Worm (Caenorhabditis elegans): ENCODE data around the gene gcn-1.

Gene gcn-1

DNA sequence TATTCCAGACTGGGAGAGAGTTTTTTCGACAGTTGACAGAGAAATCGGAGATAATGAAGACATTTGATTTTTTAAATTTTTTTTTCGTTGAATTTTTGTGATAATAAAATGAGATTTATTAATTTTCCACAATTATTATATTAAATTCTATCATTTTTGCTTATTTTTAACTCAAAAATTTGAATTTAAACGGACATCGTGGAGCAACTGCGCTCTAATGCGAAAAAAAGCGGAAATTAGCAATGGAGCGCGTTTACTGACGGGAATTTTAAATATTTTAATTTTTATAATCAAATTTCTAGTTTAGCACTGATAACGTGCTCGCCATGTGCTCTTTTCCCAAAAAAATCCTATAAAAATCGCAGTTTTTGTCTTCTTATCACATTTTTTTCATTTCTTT, 59.4 kb downstream of the gcn-1 start, which contains the start of gene C39B5.14:
Gene C39B5.14 (plus strand): TSS at position 301 of the 400 bp plus-strand sequence.
- peak; percentile 40 for TF ChIP-seq elt-2 (tag; optimal IDR thresholded peaks at IDR 0.05)
- no peak for TF ChIP-seq sox-4 (tag; optimal IDR thresholded peaks at IDR 0.05)

DNA sequence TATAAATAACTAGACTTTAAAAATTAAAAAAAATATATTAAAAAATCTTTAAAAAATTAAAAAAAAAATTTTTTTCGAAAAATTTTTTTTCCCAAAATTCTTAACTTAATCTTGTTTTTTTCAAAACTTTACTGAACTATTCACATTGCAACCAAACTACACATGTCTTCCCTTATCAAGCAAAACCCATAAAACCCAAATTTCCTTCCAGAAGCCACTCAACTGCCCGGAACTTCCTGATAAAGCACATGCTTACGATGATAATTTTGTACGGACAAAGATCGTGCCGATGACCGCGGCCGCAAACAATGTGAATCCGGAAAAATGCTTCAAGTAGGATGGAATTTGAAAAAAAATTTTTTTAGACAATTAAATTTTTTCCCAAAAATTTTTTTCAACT, 60.6 kb downstream of the gcn-1 start:
- TF ChIP-seq elt-2 (tag; optimal IDR thresholded peaks at IDR 0.05) (peak; percentile 29), pag-3 (tag; optimal IDR thresholded peaks at IDR 0.05; ENCODE audit: borderline replicate concordance, insufficient read depth) (no peak), nhr-85 (tag) (peak; percentile 58)

DNA sequence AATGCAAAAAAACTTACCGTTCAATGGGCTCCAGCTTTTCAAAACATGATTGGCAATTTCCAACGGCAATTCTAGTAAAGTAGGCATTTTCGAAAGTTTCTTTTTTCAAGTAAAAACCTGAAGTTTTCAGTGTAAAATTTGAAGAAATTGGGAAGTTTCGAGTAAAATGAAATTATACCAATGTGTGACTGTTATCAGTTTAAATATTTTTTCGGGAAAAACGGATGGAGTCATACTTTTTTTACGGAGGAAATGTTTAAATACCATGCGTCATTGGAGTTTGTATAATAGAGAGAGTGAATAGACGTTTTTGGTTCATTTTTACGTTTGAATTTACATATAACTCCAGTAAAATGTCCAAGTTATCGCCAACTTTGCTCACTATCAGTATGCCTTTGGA, 67.7 kb downstream of the gcn-1 start, which contains the start of gene fbxa-12:
Gene fbxa-12 (plus strand): TSS at position 301 of the 400 bp plus-strand sequence.
- no peak for TF ChIP-seq lsy-2 (tag; optimal IDR thresholded peaks at IDR 0.05)
- TF ChIP-seq alr-1 (tag; optimal IDR thresholded peaks at IDR 0.05; ENCODE audit: borderline replicate concordance), result no peak
- no peak for TF ChIP-seq egl-13 (tag; optimal IDR thresholded peaks at IDR 0.05)
- no peak for TF ChIP-seq lin-13 (GFP tag; optimal IDR thresholded peaks at IDR 0.05)

DNA sequence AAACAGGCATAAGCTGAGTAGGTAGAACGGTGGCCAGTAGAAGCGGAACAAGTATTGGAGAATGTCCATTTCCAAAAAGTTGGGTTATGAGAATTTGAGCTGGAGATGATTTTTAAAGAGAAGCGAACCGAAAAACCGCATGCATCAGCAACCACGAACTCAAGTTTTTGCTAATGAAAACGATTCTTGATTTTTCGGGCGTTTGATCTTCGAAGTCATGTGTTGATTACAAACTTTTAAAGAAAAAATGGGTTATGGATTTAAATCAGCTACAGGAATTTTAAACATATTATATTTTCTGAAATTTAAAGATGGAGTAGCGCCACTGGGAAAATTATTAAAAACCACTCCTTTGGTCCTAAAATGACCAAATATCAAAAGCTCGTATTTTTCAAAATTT, 72.2 kb downstream of the gcn-1 start, which contains the start of gene srd-65:
Gene srd-65 (minus strand): TSS at position 101 of the 400 bp plus-strand sequence.
- TF ChIP-seq lin-35 (GFP tag; optimal IDR thresholded peaks at IDR 0.05) (no peak), nhr-85 (tag) (peak; percentile 27)

DNA sequence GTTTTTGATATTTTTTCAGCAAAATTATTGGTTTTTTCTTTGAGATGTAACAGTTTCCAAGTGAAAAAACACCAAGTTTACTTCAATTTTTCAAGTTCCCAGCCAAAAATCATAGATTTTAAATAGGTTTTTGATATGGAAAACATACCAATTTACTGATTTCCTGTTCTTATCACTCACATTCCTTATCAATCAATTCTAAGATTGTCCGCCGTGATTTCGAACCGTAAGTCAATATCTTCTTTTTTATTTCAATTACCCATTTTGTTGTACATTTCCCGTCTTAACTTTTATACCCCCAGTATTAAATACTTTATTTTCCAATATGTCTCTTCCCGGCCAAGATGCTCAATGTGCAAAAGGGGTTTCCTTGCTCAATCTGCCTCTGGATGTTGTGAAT, 72.7 kb downstream of the gcn-1 start, which contains the start of gene fbxa-38:
Gene fbxa-38 (plus strand): TSS at position 195 of the 400 bp plus-strand sequence.
- TF ChIP-seq snpc-4 (tag; optimal IDR thresholded peaks at IDR 0.05) (no peak), ceh-90 (tag; optimal IDR thresholded peaks at IDR 0.05) (no peak), C34B4.2 (tag; optimal IDR thresholded peaks at IDR 0.05) (no peak), elt-3 (tag; optimal IDR thresholded peaks at IDR 0.05) (peak in 4 of 6 experiments; percentile 24 to 88 (median 84)), nhr-19 (GFP tag; conservative IDR thresholded peaks at IDR 0.05) (no peak), pqm-1 (tag; optimal IDR thresholded peaks at IDR 0.05) (no peak), dpl-1 (GFP tag; optimal IDR thresholded peaks at IDR 0.05) (no peak), hlh-4 (tag; optimal IDR thresholded peaks at IDR 0.05) (no peak)

DNA sequence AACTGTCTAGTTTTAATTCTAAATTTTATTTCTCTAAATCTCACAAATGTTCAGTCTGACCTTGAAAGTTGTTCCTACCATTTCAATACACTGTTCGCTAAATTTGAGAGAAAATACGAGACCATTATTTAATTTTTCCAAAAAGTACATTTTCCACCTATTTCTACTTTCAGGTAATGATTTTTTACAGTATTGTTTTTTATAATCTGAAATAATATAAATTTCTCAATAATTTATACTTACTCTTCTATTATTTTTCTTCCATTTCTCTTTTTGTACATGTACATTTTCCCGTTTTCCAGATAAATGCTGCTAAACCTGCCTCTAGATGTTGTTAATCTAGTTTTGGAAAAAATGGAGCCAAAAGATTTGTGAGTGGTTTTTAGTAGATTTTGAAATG, 75.7 kb downstream of the gcn-1 start, which contains the start of gene fbxa-62:
Gene fbxa-62 (plus strand): TSS at position 301 of the 400 bp plus-strand sequence.
- no peak for TF ChIP-seq lin-35 (GFP tag; optimal IDR thresholded peaks at IDR 0.05)
- no peak for TF ChIP-seq nhr-90 (tag; optimal IDR thresholded peaks at IDR 0.05; ENCODE audit: poor library complexity)
- TF ChIP-seq lir-3 (tag; optimal IDR thresholded peaks at IDR 0.05; ENCODE audit: poor library complexity), result no peak
- TF ChIP-seq unc-98 (GFP tag; IDR thresholded peaks at IDR 0.05), result no peak
- TF ChIP-seq tbx-2 (tag; optimal IDR thresholded peaks at IDR 0.05), result no peak
- no peak for TF ChIP-seq snpc-4 (tag; optimal IDR thresholded peaks at IDR 0.05)
- no peak for TF ChIP-seq isw-1 (GFP tag; IDR thresholded peaks at IDR 0.05)
- TF ChIP-seq unc-86 (tag; optimal IDR thresholded peaks at IDR 0.05), result no peak
- TF ChIP-seq C34B4.2 (tag; optimal IDR thresholded peaks at IDR 0.05), result no peak
- TF ChIP-seq ceh-90 (tag; optimal IDR thresholded peaks at IDR 0.05), result no peak
- no peak for TF ChIP-seq pax-3 (tag; optimal IDR thresholded peaks at IDR 0.05)
- no peak for TF ChIP-seq elt-2 (tag; optimal IDR thresholded peaks at IDR 0.05)
- TF ChIP-seq ces-1 (GFP tag; optimal IDR thresholded peaks at IDR 0.05), result no peak
- TF ChIP-seq jun-1 (tag; optimal IDR thresholded peaks at IDR 0.05), result no peak
- TF ChIP-seq blmp-1 (tag; optimal IDR thresholded peaks at IDR 0.05), result no peak
- TF ChIP-seq lin-39 (tag; optimal IDR thresholded peaks at IDR 0.05), result no peak
- TF ChIP-seq tlp-1 (tag; optimal IDR thresholded peaks at IDR 0.05), result no peak
- TF ChIP-seq swsn-7 (tag; optimal IDR thresholded peaks at IDR 0.05), result no peak
- no peak for TF ChIP-seq Y116A8C.19 (tag; optimal IDR thresholded peaks at IDR 0.05; ENCODE audit: borderline replicate concordance)
- no peak for TF ChIP-seq nhr-76 (tag; optimal IDR thresholded peaks at IDR 0.05)
